Worm (Caenorhabditis elegans) whole organism, L4 larva: ENCODE measurements around the gene doxa-1.

ENCODE experiments used
- ama-1 ChIP-seq: fragments of 150-350 bp; optimal IDR thresholded peaks from 2 replicates; lab custom pipeline; 2014; ENCODE audit warnings: inconsistent platforms, mixed read lengths
- attf-4 ChIP-seq: sonication (generic microtip); optimal IDR thresholded peaks from 3 replicates; lab custom pipeline; 2017; ENCODE audit warnings: missing biosample characterization, missing genetic modification characterization
- fkh-10 ChIP-seq: fragments of 150-350 bp; optimal IDR thresholded peaks from 2 replicates; lab custom pipeline; 2014; ENCODE audit warnings: missing biosample characterization, missing genetic modification reagents, missing genetic modification characterization
- nhr-28 ChIP-seq: fragments of 150-350 bp; optimal IDR thresholded peaks from 2 replicates; lab custom pipeline; 2014; ENCODE audit warnings: missing biosample characterization, missing genetic modification characterization
- nhr-41 ChIP-seq: fragments of 200-800 bp; sonication (Bioruptor generic); IDR thresholded peaks from 2 replicates; pipeline ENCODE4 v1.3.6; 2022; ENCODE audit warnings: missing genetic modification reagents, missing genetic modification characterization, missing compliant biosample characterization
- nhr-76 ChIP-seq: fragments of 150-350 bp; optimal IDR thresholded peaks from 2 replicates; lab custom pipeline; 2014; ENCODE audit warnings: missing biosample characterization, missing genetic modification characterization
- pha-4 ChIP-seq, 2 experiments: fragments of 150-350 bp in 1 of 2; fragments of 200-800 bp in 1 of 2; sonication (Bioruptor generic) in 1 of 2; IDR thresholded peaks in 1 of 2; optimal IDR thresholded peaks in 1 of 2; 2 replicates each; pipeline versions ENCODE4 v1.3.6 to Lab custom; 2014 to 2022; ENCODE audit warnings: missing genetic modification characterization in 2 of 2, missing genetic modification reagents in 2 of 2, missing biosample characterization in 1 of 2, missing compliant biosample characterization in 1 of 2
- rbr-2 ChIP-seq: sonication (generic microtip); optimal IDR thresholded peaks from 2 replicates; lab custom pipeline; 2016; ENCODE audit warnings: missing genotype, missing genetic modification characterization, missing compliant biosample characterization
- unc-62 ChIP-seq, 3 experiments: fragments of 150-350 bp in 1 of 3; sonication (generic microtip); optimal IDR thresholded peaks in 2 of 3; peaks in 1 of 3; 1 replicate in 1 of 3; 2 replicates in 2 of 3; lab custom pipeline; 2014 to 2017; ENCODE audit warnings: missing biosample characterization in 3 of 3, missing genetic modification characterization in 3 of 3, missing genetic modification reagents in 3 of 3, missing genotype in 1 of 3

DNA sequence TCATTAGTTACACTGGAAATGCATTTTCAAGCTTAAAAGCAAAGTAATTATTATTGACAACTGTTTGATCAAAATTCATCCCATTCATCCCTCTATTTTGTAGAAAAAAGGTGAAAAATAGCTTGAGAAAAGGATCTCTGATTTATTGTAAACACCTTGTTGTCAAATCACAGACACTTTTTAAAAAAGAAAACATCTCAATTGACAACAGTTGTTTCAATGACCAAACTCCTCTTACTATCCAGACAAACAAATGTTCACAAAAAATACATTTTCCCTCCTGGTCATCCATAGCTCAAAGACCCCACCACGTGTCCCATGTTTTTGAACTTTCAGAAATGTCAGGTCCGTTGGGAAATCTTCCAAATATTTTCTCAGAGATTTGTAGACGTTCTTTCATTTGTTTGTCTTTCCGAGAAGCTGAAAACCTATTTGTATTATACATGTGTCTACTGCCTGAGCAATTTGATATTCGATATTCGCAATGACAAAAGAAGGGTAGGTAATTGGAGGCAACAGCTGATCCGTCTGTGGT lies 46.2 kb upstream of the doxa-1 start, which contains the start of gene trp-1:
- TF ChIP-seq nhr-41 (GFP tag; lab: Robert Waterston, UW) (no peak), fkh-10 (no peak), attf-4 (no peak), pha-4 (GFP tag; IDR thresholded peaks at IDR 0.05; lab: Robert Waterston, UW) (no peak), pha-4 (tag; optimal IDR thresholded peaks at IDR 0.05; lab: Kevin White, UChicago) (no peak), nhr-76 (tag; lab: Kevin White, UChicago) (no peak), unc-62 (GFP tag; optimal IDR thresholded peaks at IDR 0.05 in 1 of 2; lab: Kevin White, UChicago) (peak in 1 of 2 experiments; percentile 86), unc-62 (tag; optimal IDR thresholded peaks at IDR 0.05; lab: Kevin White, UChicago) (no peak), ama-1 (lab: Kevin White, UChicago) (no peak), nhr-28 (tag; lab: Kevin White, UChicago) (no peak), rbr-2 (tag; lab: Kevin White, UChicago) (no peak)
